Worm (Caenorhabditis elegans) whole organism, L4 larva: ENCODE measurements around the gene pqn-39.

Experiments used
- D1046.2 ChIP-seq: fragments of 200-800 bp; sonication (Bioruptor generic); IDR thresholded peaks from 2 replicates; pipeline ENCODE4 v1.3.6; 2022; ENCODE audit warnings: missing genetic modification characterization, missing compliant biosample characterization
- F26F4.8 ChIP-seq: fragments of 200-800 bp; sonication (Bioruptor generic); conservative IDR thresholded peaks from 2 replicates; pipeline ENCODE4 v1.3.6; 2022; ENCODE audit warnings: missing genetic modification characterization, missing compliant biosample characterization
- F49E8.2 ChIP-seq: sonication (generic microtip); optimal IDR thresholded peaks from 2 replicates; lab custom pipeline; 2016; ENCODE audit warnings: missing compliant biosample characterization, mild to moderate bottlenecking, missing genetic modification characterization, borderline replicate concordance
- T26A8.4 ChIP-seq: fragments of 200-800 bp; sonication (Bioruptor generic); IDR thresholded peaks from 2 replicates; pipeline ENCODE4 v1.3.6; 2022; ENCODE audit warnings: missing genetic modification characterization, missing compliant biosample characterization
- Y105C5A.15 ChIP-seq: fragments of 200-800 bp; sonication (Bioruptor generic); IDR thresholded peaks from 2 replicates; pipeline ENCODE4 v1.3.6; 2022; ENCODE audit warnings: missing genetic modification characterization, missing compliant biosample characterization
- Y48G9A.11 ChIP-seq: fragments of 200-800 bp; sonication (Bioruptor generic); IDR thresholded peaks from 2 replicates; pipeline ENCODE4 v1.3.6; 2022; ENCODE audit warnings: missing genetic modification reagents, missing genetic modification characterization, missing compliant biosample characterization
- Y5F2A.4 ChIP-seq: fragments of 200-800 bp; sonication (Bioruptor generic); optimal IDR thresholded peaks from 2 replicates; lab custom pipeline; 2018; ENCODE audit warnings: mild to moderate bottlenecking, missing genetic modification characterization, missing compliant biosample characterization
- ZK337.2 ChIP-seq: fragments of 200-800 bp; sonication (Bioruptor generic); IDR thresholded peaks from 2 replicates; pipeline ENCODE4 v1.3.6; 2022; ENCODE audit warnings: missing genetic modification reagents, missing genetic modification characterization, missing compliant biosample characterization
- ZK546.5 ChIP-seq, 2 experiments: sonication (generic microtip); optimal IDR thresholded peaks; 2 replicates each; lab custom pipeline; 2017; ENCODE audit warnings: missing biosample characterization in 2 of 2, missing genetic modification characterization in 2 of 2
- aha-1 ChIP-seq: fragments of 150-350 bp; peaks from one replicate; lab custom pipeline; 2014; ENCODE audit warnings: missing biosample characterization, missing genetic modification characterization
- aly-2 ChIP-seq: sonication (generic microtip); optimal IDR thresholded peaks from 2 replicates; lab custom pipeline; 2018; ENCODE audit warnings: missing biosample characterization, missing genetic modification characterization
- ceh-20 ChIP-seq: fragments of 200-800 bp; sonication (Bioruptor generic); IDR thresholded peaks from 2 replicates; pipeline ENCODE4 v1.3.6; 2022; ENCODE audit warnings: missing genetic modification reagents, missing genetic modification characterization, missing compliant biosample characterization
- ceh-28 ChIP-seq: fragments of 150-350 bp; optimal IDR thresholded peaks from 2 replicates; lab custom pipeline; 2014; ENCODE audit warnings: missing biosample characterization, missing genetic modification reagents, missing genetic modification characterization
- ceh-32 ChIP-seq: sonication (generic microtip); optimal IDR thresholded peaks from 2 replicates; lab custom pipeline; 2016; ENCODE audit warnings: mild to moderate bottlenecking, missing genetic modification characterization, missing compliant biosample characterization; ENCODE audit not compliant: poor library complexity
- cey-2 ChIP-seq: sonication (generic microtip); optimal IDR thresholded peaks from 3 replicates; lab custom pipeline; 2017; ENCODE audit warnings: missing genetic modification characterization, mild to moderate bottlenecking, missing compliant biosample characterization, antibody characterized with exemption, borderline replicate concordance; ENCODE audit not compliant: insufficient read depth
- ctbp-1 ChIP-seq: fragments of 200-800 bp; sonication (Bioruptor generic); IDR thresholded peaks from 2 replicates; pipeline ENCODE4 v1.3.6; 2022; ENCODE audit warnings: missing genetic modification reagents, missing genetic modification characterization, missing compliant biosample characterization
- daf-12 ChIP-seq: fragments of 150-350 bp; optimal IDR thresholded peaks from 2 replicates; lab custom pipeline; 2014; ENCODE audit warnings: missing biosample characterization, missing genetic modification reagents, missing genetic modification characterization
- daf-8 ChIP-seq: fragments of 200-800 bp; sonication (Bioruptor generic); IDR thresholded peaks from 2 replicates; pipeline ENCODE4 v1.3.6; 2022; ENCODE audit warnings: missing genetic modification characterization, missing compliant biosample characterization
- dmd-9 ChIP-seq: fragments of 200-800 bp; sonication (Bioruptor generic); IDR thresholded peaks from 2 replicates; pipeline ENCODE4 v1.3.6; 2022; ENCODE audit warnings: missing genetic modification reagents, missing genetic modification characterization, missing compliant biosample characterization
- dpl-1 ChIP-seq: fragments of 150-350 bp; optimal IDR thresholded peaks from 2 replicates; lab custom pipeline; 2014; ENCODE audit warnings: missing biosample characterization, missing genetic modification reagents, missing genetic modification characterization
- duxl-1 ChIP-seq: sonication (generic microtip); optimal IDR thresholded peaks from 2 replicates; lab custom pipeline; 2016; ENCODE audit warnings: mild to moderate bottlenecking, missing genetic modification characterization, moderate library complexity, missing compliant biosample characterization; ENCODE audit not compliant: poor library complexity
- gei-8 ChIP-seq: fragments of 200-800 bp; sonication (Bioruptor generic); optimal IDR thresholded peaks from 2 replicates; lab custom pipeline; 2018; ENCODE audit warnings: mild to moderate bottlenecking, missing genetic modification characterization, missing compliant biosample characterization
- jun-1 ChIP-seq: fragments of 150-350 bp; optimal IDR thresholded peaks from 2 replicates; lab custom pipeline; 2014; ENCODE audit warnings: missing biosample characterization, missing genetic modification reagents, missing genetic modification characterization
- lim-7 ChIP-seq: fragments of 200-800 bp; sonication (Bioruptor generic); IDR thresholded peaks from 2 replicates; pipeline ENCODE4 v1.3.6; 2022; ENCODE audit warnings: missing genetic modification characterization, missing compliant biosample characterization
- lin-1 ChIP-seq: fragments of 200-800 bp; sonication (Bioruptor generic); IDR thresholded peaks from 2 replicates; pipeline ENCODE4 v1.3.6; 2022; ENCODE audit warnings: missing genetic modification reagents, missing genetic modification characterization, missing compliant biosample characterization
- lin-15B ChIP-seq: fragments of 150-350 bp; sonication (generic microtip); optimal IDR thresholded peaks from 3 replicates; lab custom pipeline; 2014; ENCODE audit warnings: missing biosample characterization, missing genetic modification characterization
- lin-29 ChIP-seq: fragments of 200-800 bp; sonication (Bioruptor generic); IDR thresholded peaks from 2 replicates; pipeline ENCODE4 v1.3.6; 2022; ENCODE audit warnings: missing genetic modification reagents, missing genetic modification characterization, missing compliant biosample characterization
- lin-38 ChIP-seq: fragments of 200-800 bp; sonication (Bioruptor generic); IDR thresholded peaks from 2 replicates; pipeline ENCODE4 v1.3.6; 2022; ENCODE audit warnings: missing genetic modification reagents, missing genetic modification characterization, missing compliant biosample characterization
- lin-39 ChIP-seq: fragments of 150-350 bp; optimal IDR thresholded peaks from 2 replicates; lab custom pipeline; 2014; ENCODE audit warnings: missing biosample characterization, missing genetic modification reagents, missing genetic modification characterization
- lir-3 ChIP-seq: sonication (generic microtip); optimal IDR thresholded peaks from 2 replicates; lab custom pipeline; 2016; ENCODE audit warnings: mild to moderate bottlenecking, missing genetic modification characterization, missing compliant biosample characterization
- madf-5 ChIP-seq, 2 experiments: fragments of 200-800 bp; sonication (Bioruptor generic); IDR thresholded peaks; 2 replicates each; pipeline ENCODE4 v1.3.6; 2022; ENCODE audit warnings: missing compliant biosample characterization in 2 of 2, missing genetic modification characterization in 2 of 2
- madf-9 ChIP-seq: fragments of 200-800 bp; sonication (Bioruptor generic); conservative IDR thresholded peaks from 2 replicates; pipeline ENCODE4 v1.3.6; 2022; ENCODE audit warnings: missing genetic modification reagents, missing genetic modification characterization, missing compliant biosample characterization
- mdl-1 ChIP-seq, 2 experiments: fragments of 150-350 bp in 1 of 2; sonication (generic microtip) in 1 of 2; optimal IDR thresholded peaks; 2 replicates each; lab custom pipeline; 2014 to 2017; ENCODE audit warnings: missing biosample characterization in 2 of 2, missing genetic modification characterization in 2 of 2
- mdt-29 ChIP-seq: fragments of 200-800 bp; sonication (Bioruptor generic); IDR thresholded peaks from 2 replicates; pipeline ENCODE4 v1.3.6; 2022; ENCODE audit warnings: missing genetic modification reagents, missing genetic modification characterization, missing compliant biosample characterization
- mxl-2 ChIP-seq: fragments of 200-800 bp; sonication (Bioruptor generic); conservative IDR thresholded peaks from 2 replicates; pipeline ENCODE4 v1.3.6; 2022; ENCODE audit warnings: missing genetic modification reagents, missing genetic modification characterization, missing compliant biosample characterization
- nhr-11 ChIP-seq: fragments of 150-350 bp; optimal IDR thresholded peaks from 2 replicates; lab custom pipeline; 2014; ENCODE audit warnings: missing biosample characterization, missing genetic modification characterization
- nhr-237 ChIP-seq: sonication (generic microtip); optimal IDR thresholded peaks from 2 replicates; lab custom pipeline; 2017; ENCODE audit warnings: missing biosample characterization, missing genetic modification characterization
- nhr-42 ChIP-seq: fragments of 200-800 bp; sonication (Bioruptor generic); IDR thresholded peaks from 2 replicates; pipeline ENCODE4 v1.3.6; 2022; ENCODE audit warnings: missing genetic modification characterization, missing compliant biosample characterization
- nhr-6 ChIP-seq: fragments of 150-350 bp; optimal IDR thresholded peaks from 2 replicates; lab custom pipeline; 2014; ENCODE audit warnings: missing biosample characterization, missing genetic modification characterization
- set-16 ChIP-seq: fragments of 200-800 bp; sonication (Bioruptor generic); IDR thresholded peaks from 2 replicates; pipeline ENCODE4 v1.3.6; 2022; ENCODE audit warnings: missing genetic modification reagents, missing genetic modification characterization, missing compliant biosample characterization
- skn-1 ChIP-seq: fragments of 150-350 bp; optimal IDR thresholded peaks from 2 replicates; lab custom pipeline; 2014; ENCODE audit warnings: missing biosample characterization, missing genetic modification characterization
- snpc-4 ChIP-seq: fragments of 150-350 bp; optimal IDR thresholded peaks from 2 replicates; lab custom pipeline; 2014; ENCODE audit warnings: missing biosample characterization, missing genetic modification characterization
- spr-1 ChIP-seq: sonication (generic microtip); optimal IDR thresholded peaks from 2 replicates; lab custom pipeline; 2016; ENCODE audit warnings: mild to moderate bottlenecking, missing genetic modification characterization, missing compliant biosample characterization
- tra-1 ChIP-seq: fragments of 200-800 bp; sonication (Bioruptor generic); IDR thresholded peaks from 2 replicates; pipeline ENCODE4 v1.3.6; 2022; ENCODE audit warnings: missing genetic modification reagents, missing genetic modification characterization, missing compliant biosample characterization
- unc-39 ChIP-seq: sonication (generic microtip); optimal IDR thresholded peaks from 2 replicates; lab custom pipeline; 2017; ENCODE audit warnings: missing biosample characterization, missing genetic modification characterization
- unc-62 ChIP-seq, 3 experiments: fragments of 150-350 bp in 1 of 3; sonication (generic microtip); optimal IDR thresholded peaks in 2 of 3; peaks in 1 of 3; 1 replicate in 1 of 3; 2 replicates in 2 of 3; lab custom pipeline; 2014 to 2017; ENCODE audit warnings: missing biosample characterization in 3 of 3, missing genetic modification characterization in 3 of 3, missing genetic modification reagents in 3 of 3, missing genotype in 1 of 3
- vab-7 ChIP-seq: fragments of 200-800 bp; sonication (Bioruptor generic); IDR thresholded peaks from 2 replicates; pipeline ENCODE4 v1.3.6; 2022; ENCODE audit warnings: missing genetic modification reagents, missing genetic modification characterization, missing compliant biosample characterization
- zag-1 ChIP-seq: fragments of 150-350 bp; optimal IDR thresholded peaks from 2 replicates; lab custom pipeline; 2014; ENCODE audit warnings: missing biosample characterization, missing genetic modification characterization
- zfp-3 ChIP-seq: fragments of 200-800 bp; sonication (Bioruptor generic); conservative IDR thresholded peaks from 2 replicates; pipeline ENCODE4 v1.3.6; 2022; ENCODE audit warnings: missing genetic modification reagents, missing genetic modification characterization, missing compliant biosample characterization
- zip-2 ChIP-seq: fragments of 150-350 bp; optimal IDR thresholded peaks from 2 replicates; lab custom pipeline; 2014; ENCODE audit warnings: missing biosample characterization, missing genetic modification characterization
- ztf-7 ChIP-seq: fragments of 150-350 bp; optimal IDR thresholded peaks from 2 replicates; lab custom pipeline; 2014; ENCODE audit warnings: missing biosample characterization, missing genetic modification characterization

Gene pqn-39

ce11 chrX:13977439-13978118, 9.1 kb upstream of the pqn-39 start, which contains the start of gene F48F7.6 (continued):
- no peak for TF ChIP-seq skn-1
- no peak for TF ChIP-seq tra-1 (GFP tag; lab: Robert Waterston, UW)
- no peak for TF ChIP-seq nhr-11 (tag; lab: Kevin White, UChicago)
- TF ChIP-seq zip-2 (tag; lab: Kevin White, UChicago) = no peak
- TF ChIP-seq lim-7 (GFP tag; lab: Robert Waterston, UW) = no peak
- TF ChIP-seq spr-1 (tag; lab: Kevin White, UChicago) = no peak
- TF ChIP-seq ceh-28 = peak; percentile 18
- no peak for TF ChIP-seq madf-9 (GFP tag; lab: Robert Waterston, UW)
- no peak for TF ChIP-seq dpl-1 (GFP tag; lab: Kevin White, UChicago)
- no peak for TF ChIP-seq dmd-9 (GFP tag; lab: Robert Waterston, UW)
- no peak for TF ChIP-seq mxl-2 (GFP tag; lab: Robert Waterston, UW)
- no peak for TF ChIP-seq ztf-7 (tag; lab: Kevin White, UChicago)
- no peak for TF ChIP-seq madf-5 (GFP tag; IDR thresholded peaks at IDR 0.05; lab: Robert Waterston, UW)
- no peak for TF ChIP-seq F26F4.8
- TF ChIP-seq lin-29 (GFP tag; lab: Robert Waterston, UW) = no peak
- TF ChIP-seq mdl-1 (tag; optimal IDR thresholded peaks at IDR 0.05; lab: Kevin White, UChicago) = peak in 1 of 2 experiments; percentile 72
- no peak for TF ChIP-seq daf-8
- TF ChIP-seq jun-1 = no peak
- no peak for TF ChIP-seq ceh-32 (tag; lab: Kevin White, UChicago)
- no peak for TF ChIP-seq set-16 (GFP tag; lab: Robert Waterston, UW)
- TF ChIP-seq ceh-20 (GFP tag; lab: Robert Waterston, UW) = no peak
- TF ChIP-seq nhr-237 = no peak
- TF ChIP-seq snpc-4 (tag; lab: Kevin White, UChicago) = no peak
- TF ChIP-seq Y5F2A.4 = no peak
- TF ChIP-seq aly-2 (tag; lab: Kevin White, UChicago) = no peak
- no peak for TF ChIP-seq zag-1 (tag; lab: Kevin White, UChicago)
- TF ChIP-seq ctbp-1 = no peak
- TF ChIP-seq unc-39 (tag; lab: Kevin White, UChicago) = no peak
- TF ChIP-seq duxl-1 (tag; lab: Kevin White, UChicago) = no peak
- no peak for TF ChIP-seq ZK546.5 (tag; optimal IDR thresholded peaks at IDR 0.05; lab: Kevin White, UChicago)
- TF ChIP-seq nhr-6 (tag; lab: Kevin White, UChicago) = peak; percentile 34
- no peak for TF ChIP-seq D1046.2 (GFP tag; lab: Robert Waterston, UW)
- TF ChIP-seq F49E8.2 (tag; lab: Kevin White, UChicago) = no peak
- peak in 1 of 2 experiments; percentile 98 for TF ChIP-seq unc-62 (GFP tag; optimal IDR thresholded peaks at IDR 0.05 in 1 of 2; lab: Kevin White, UChicago)
- TF ChIP-seq unc-62 (tag; optimal IDR thresholded peaks at IDR 0.05; lab: Kevin White, UChicago) = no peak
- TF ChIP-seq mdt-29 (GFP tag; lab: Robert Waterston, UW) = no peak
- TF ChIP-seq lin-1 (GFP tag; lab: Robert Waterston, UW) = no peak
- TF ChIP-seq lir-3 = no peak
- no peak for TF ChIP-seq Y105C5A.15 (GFP tag; lab: Robert Waterston, UW)
- TF ChIP-seq cey-2 (tag; lab: Kevin White, UChicago) = no peak
- no peak for TF ChIP-seq lin-38 (GFP tag; lab: Robert Waterston, UW)
- no peak for TF ChIP-seq Y48G9A.11 (GFP tag; lab: Robert Waterston, UW)
- no peak for TF ChIP-seq gei-8
- no peak for TF ChIP-seq vab-7 (GFP tag; lab: Robert Waterston, UW)
- TF ChIP-seq T26A8.4 = no peak
- TF ChIP-seq ZK337.2 (GFP tag; lab: Robert Waterston, UW) = no peak
- no peak for TF ChIP-seq nhr-42 (GFP tag; lab: Robert Waterston, UW)
- no peak for TF ChIP-seq zfp-3 (GFP tag; lab: Robert Waterston, UW)
- TF ChIP-seq lin-39 (tag; lab: Kevin White, UChicago) = no peak
- TF ChIP-seq lin-15B = no peak
- TF ChIP-seq daf-12 (tag; lab: Kevin White, UChicago) = no peak
- TF ChIP-seq aha-1 (tag; lab: Kevin White, UChicago) = peak; percentile 50
- TF ChIP-seq, all 104 proteins: peak for 18
